Fruit fly (Drosophila melanogaster) whole organism, embryonic: Measurements from ENCODE around the gene pug.

Experiments used
- Blimp-1 ChIP-seq: fragments of 200-800 bp; sonication (Bioruptor generic); optimal IDR thresholded peaks from 3 replicates; lab custom pipeline; 2018; ENCODE audit warnings: missing biosample characterization, missing genetic modification characterization, mild to moderate bottlenecking, moderate library complexity, missing genetic modification reagents
- BtbVII ChIP-seq: fragments of 200-800 bp; sonication (Bioruptor generic); optimal IDR thresholded peaks from 3 replicates; lab custom pipeline; 2017; ENCODE audit warnings: missing biosample characterization, mild to moderate bottlenecking, missing genetic modification characterization
- CG10147 ChIP-seq: fragments of 200-800 bp; sonication (Bioruptor generic); optimal IDR thresholded peaks from 2 replicates; lab custom pipeline; 2019; ENCODE audit warnings: missing biosample characterization, mild to moderate bottlenecking, missing genetic modification characterization, moderate library complexity
- CG10209 ChIP-seq: fragments of 200-800 bp; sonication (Bioruptor generic); optimal IDR thresholded peaks from 3 replicates; lab custom pipeline; 2017; ENCODE audit warnings: missing biosample characterization, mild to moderate bottlenecking, missing genetic modification characterization, missing genetic modification reagents
- CG10321 ChIP-seq: fragments of 200-800 bp; sonication (Bioruptor generic); IDR thresholded peaks from 2 replicates; pipeline ENCODE4 v1.3.6; 2022; ENCODE audit warnings: missing biosample characterization, missing genetic modification characterization
- CG10366 ChIP-seq: fragments of 200-800 bp; sonication (Bioruptor generic); IDR thresholded peaks from 2 replicates; pipeline ENCODE4 v1.3.6; 2022; ENCODE audit warnings: missing biosample characterization, missing genetic modification characterization
- CG13287 ChIP-seq: fragments of 200-800 bp; sonication (Bioruptor generic); IDR thresholded peaks from 2 replicates; pipeline ENCODE4 v1.3.6; 2022; ENCODE audit warnings: missing biosample characterization, missing genetic modification characterization; ENCODE audit not compliant: partially characterized antibody
- CG14441 ChIP-seq: fragments of 200-800 bp; sonication (Bioruptor generic); IDR thresholded peaks from 2 replicates; pipeline ENCODE4 v1.3.6; 2022; ENCODE audit warnings: missing biosample characterization, missing genetic modification characterization
- CG15011 ChIP-seq: fragments of 200-800 bp; sonication (Bioruptor generic); optimal IDR thresholded peaks from 3 replicates; lab custom pipeline; 2018; ENCODE audit warnings: missing biosample characterization, mild to moderate bottlenecking, missing genetic modification characterization
- CG17612 ChIP-seq: fragments of 200-800 bp; sonication (Bioruptor generic); IDR thresholded peaks from 2 replicates; pipeline ENCODE4 v1.3.6; 2022; ENCODE audit warnings: missing biosample characterization, missing genetic modification characterization
- CG18619 ChIP-seq: fragments of 200-800 bp; sonication (Bioruptor generic); optimal IDR thresholded peaks from 3 replicates; lab custom pipeline; 2017; ENCODE audit warnings: missing biosample characterization, mild to moderate bottlenecking, missing genetic modification characterization
- CG2116 ChIP-seq: fragments of 200-800 bp; sonication (Bioruptor generic); optimal IDR thresholded peaks from 3 replicates; lab custom pipeline; 2018; ENCODE audit warnings: missing biosample characterization, mild to moderate bottlenecking, missing genetic modification characterization
- CG2199 ChIP-seq: fragments of 200-800 bp; sonication (Bioruptor generic); IDR thresholded peaks from 3 replicates; pipeline ENCODE4 v1.3.6; 2022; ENCODE audit warnings: missing biosample characterization, missing genetic modification characterization
- CG4360 ChIP-seq: fragments of 200-800 bp; sonication (Bioruptor generic); IDR thresholded peaks from 2 replicates; pipeline ENCODE4 v1.3.6; 2022; ENCODE audit warnings: missing biosample characterization, missing genetic modification characterization
- CG4730 ChIP-seq: fragments of 200-800 bp; sonication (Bioruptor generic); IDR thresholded peaks from 2 replicates; pipeline ENCODE4 v1.3.6; 2022; ENCODE audit warnings: missing biosample characterization, missing genetic modification characterization
- CG4854 ChIP-seq: fragments of 200-800 bp; sonication (Bioruptor generic); optimal IDR thresholded peaks from 2 replicates; lab custom pipeline; 2016; ENCODE audit warnings: missing biosample characterization, missing genetic modification characterization, inconsistent platforms
- CG7556 ChIP-seq: fragments of 200-800 bp; sonication (Bioruptor generic); optimal IDR thresholded peaks from 2 replicates; lab custom pipeline; 2017; ENCODE audit warnings: missing biosample characterization, mild to moderate bottlenecking, missing genetic modification characterization
- CG7745 ChIP-seq: fragments of 200-800 bp; sonication (Bioruptor generic); optimal IDR thresholded peaks from 2 replicates; lab custom pipeline; 2018; ENCODE audit warnings: missing biosample characterization, mild to moderate bottlenecking, missing genetic modification characterization, moderate library complexity
- CG8359 ChIP-seq: fragments of 200-800 bp; sonication (Bioruptor generic); optimal IDR thresholded peaks from 2 replicates; lab custom pipeline; 2017; ENCODE audit warnings: missing biosample characterization, mild to moderate bottlenecking, missing genetic modification characterization, borderline replicate concordance
- CG8478 ChIP-seq: fragments of >200 bp; optimal IDR thresholded peaks from 2 replicates; lab custom pipeline; 2018
- CG9215 ChIP-seq: fragments of 200-800 bp; sonication (Bioruptor generic); IDR thresholded peaks from 2 replicates; pipeline ENCODE4 v1.3.6; 2022; ENCODE audit warnings: missing biosample characterization, missing genetic modification characterization
- D ChIP-seq, 2 experiments: fragments of 200-800 bp in 1 of 2; fragments of >200 bp in 1 of 2; sonication (Bioruptor generic) in 1 of 2; optimal IDR thresholded peaks; 2 replicates in 1 of 2; 3 replicates in 1 of 2; lab custom pipeline; 2017; ENCODE audit warnings: mild to moderate bottlenecking in 1 of 2, missing biosample characterization in 1 of 2, missing genetic modification characterization in 1 of 2, missing genetic modification reagents in 1 of 2
- Eip74EF ChIP-seq, 2 experiments: fragments of 200-800 bp in 1 of 2; fragments of >200 bp in 1 of 2; sonication (Bioruptor generic) in 1 of 2; optimal IDR thresholded peaks; 2 replicates each; lab custom pipeline; 2017 to 2019; ENCODE audit warnings: missing biosample characterization in 2 of 2, missing genetic modification characterization in 2 of 2, mild to moderate bottlenecking in 1 of 2, moderate library complexity in 1 of 2
- HLH54F ChIP-seq: fragments of 200-800 bp; sonication (Bioruptor generic); optimal IDR thresholded peaks from 3 replicates; lab custom pipeline; 2016; ENCODE audit warnings: missing biosample characterization, missing genetic modification characterization
- Hmr ChIP-seq: fragments of 200-800 bp; sonication (Bioruptor generic); optimal IDR thresholded peaks from 3 replicates; lab custom pipeline; 2017; ENCODE audit warnings: mild to moderate bottlenecking, missing biosample characterization, missing genetic modification reagents, missing genetic modification characterization
- Lpt ChIP-seq: fragments of >200 bp; optimal IDR thresholded peaks from 2 replicates; lab custom pipeline; 2018; ENCODE audit warnings: missing biosample characterization, missing genetic modification characterization
- Mad ChIP-seq: fragments of 200-800 bp; sonication (Bioruptor generic); optimal IDR thresholded peaks from 2 replicates; lab custom pipeline; 2016; ENCODE audit warnings: missing biosample characterization, missing genetic modification characterization
- Oli ChIP-seq: fragments of 200-800 bp; sonication (Bioruptor generic); optimal IDR thresholded peaks from 2 replicates; lab custom pipeline; 2018; ENCODE audit warnings: missing biosample characterization, mild to moderate bottlenecking, missing genetic modification characterization, moderate library complexity
- Optix ChIP-seq: fragments of 200-800 bp; sonication (Bioruptor generic); IDR thresholded peaks from 3 replicates; pipeline ENCODE4 v1.3.6; 2022; ENCODE audit warnings: missing biosample characterization, missing genetic modification characterization
- Scr ChIP-seq: fragments of 200-800 bp; sonication (Bioruptor generic); IDR thresholded peaks from 2 replicates; pipeline ENCODE4 v1.3.6; 2022; ENCODE audit warnings: missing biosample characterization, missing genetic modification characterization; ENCODE audit not compliant: partially characterized antibody
- Sry-β ChIP-seq: fragments of 200-800 bp; sonication (Bioruptor generic); optimal IDR thresholded peaks from 2 replicates; lab custom pipeline; 2018; ENCODE audit warnings: missing biosample characterization, mild to moderate bottlenecking, missing genetic modification characterization, moderate library complexity
- Vsx1 ChIP-seq: fragments of 200-800 bp; sonication (Bioruptor generic); optimal IDR thresholded peaks from 2 replicates; lab custom pipeline; 2017; ENCODE audit warnings: missing biosample characterization, mild to moderate bottlenecking, missing genetic modification characterization, missing genetic modification reagents
- ara ChIP-seq: fragments of 200-800 bp; sonication (Bioruptor generic); IDR thresholded peaks from 2 replicates; pipeline ENCODE4 v1.3.6; 2022; ENCODE audit warnings: missing biosample characterization, missing genetic modification characterization
- chif ChIP-seq, 2 experiments: fragments of 200-800 bp; sonication (Bioruptor generic); optimal IDR thresholded peaks; 3 replicates each; lab custom pipeline; 2016; ENCODE audit warnings: missing biosample characterization in 2 of 2, missing genetic modification characterization in 2 of 2
- ci ChIP-seq: fragments of 200-800 bp; sonication (Bioruptor generic); IDR thresholded peaks from 3 replicates; pipeline ENCODE4 v1.3.6; 2022; ENCODE audit warnings: missing biosample characterization, missing genetic modification characterization
- eyg ChIP-seq: fragments of 200-800 bp; sonication (Bioruptor generic); optimal IDR thresholded peaks from 3 replicates; lab custom pipeline; 2016; ENCODE audit warnings: missing biosample characterization, missing genetic modification characterization
- fd3F ChIP-seq: fragments of 200-800 bp; sonication (Bioruptor generic); optimal IDR thresholded peaks from 2 replicates; lab custom pipeline; 2018; ENCODE audit warnings: missing biosample characterization, mild to moderate bottlenecking, missing genetic modification characterization, moderate library complexity
- gce ChIP-seq: fragments of 200-800 bp; sonication (Bioruptor generic); IDR thresholded peaks from 3 replicates; pipeline ENCODE4 v1.3.6; 2022; ENCODE audit warnings: missing biosample characterization, missing genetic modification characterization
- gsb-n ChIP-seq: fragments of 200-800 bp; sonication (Bioruptor generic); optimal IDR thresholded peaks from 3 replicates; lab custom pipeline; 2018; ENCODE audit warnings: missing biosample characterization, mild to moderate bottlenecking, missing genetic modification characterization
- her ChIP-seq: fragments of 200-800 bp; sonication (Bioruptor generic); optimal IDR thresholded peaks from 2 replicates; lab custom pipeline; 2016; ENCODE audit warnings: missing biosample characterization, missing genetic modification characterization
- inv ChIP-seq: fragments of 200-800 bp; sonication (Bioruptor generic); IDR thresholded peaks from 2 replicates; pipeline ENCODE4 v1.3.6; 2022; ENCODE audit warnings: missing biosample characterization, missing genetic modification characterization; ENCODE audit not compliant: partially characterized antibody
- odd ChIP-seq: fragments of 200-800 bp; sonication (Bioruptor generic); optimal IDR thresholded peaks from 2 replicates; lab custom pipeline; 2017; ENCODE audit warnings: missing biosample characterization, mild to moderate bottlenecking, missing genetic modification characterization
- peb ChIP-seq: fragments of 200-800 bp; sonication (Bioruptor generic); IDR thresholded peaks from 2 replicates; pipeline ENCODE4 v1.3.6; 2022; ENCODE audit warnings: missing biosample characterization, missing genetic modification characterization
- pita ChIP-seq: fragments of 200-800 bp; sonication (Bioruptor generic); optimal IDR thresholded peaks from 2 replicates; lab custom pipeline; 2017; ENCODE audit warnings: missing biosample characterization, mild to moderate bottlenecking, missing genetic modification characterization
- pnt ChIP-seq: fragments of 200-800 bp; sonication (Bioruptor generic); optimal IDR thresholded peaks from 3 replicates; lab custom pipeline; 2016; ENCODE audit warnings: missing biosample characterization, missing genetic modification characterization
- salm ChIP-seq: fragments of 200-800 bp; sonication (Bioruptor generic); optimal IDR thresholded peaks from 2 replicates; lab custom pipeline; 2018; ENCODE audit warnings: missing biosample characterization, mild to moderate bottlenecking, missing genetic modification characterization
- sob ChIP-seq: fragments of 200-800 bp; sonication (Bioruptor generic); IDR thresholded peaks from 2 replicates; pipeline ENCODE4 v1.3.6; 2022; ENCODE audit warnings: missing biosample characterization, missing genetic modification characterization
- stc ChIP-seq: fragments of 200-800 bp; sonication (Bioruptor generic); IDR thresholded peaks from 2 replicates; pipeline ENCODE4 v1.3.6; 2022; ENCODE audit warnings: missing biosample characterization, missing genetic modification characterization
- tio ChIP-seq: fragments of 200-800 bp; sonication (Bioruptor generic); optimal IDR thresholded peaks from 2 replicates; lab custom pipeline; 2017; ENCODE audit warnings: missing biosample characterization, missing genetic modification characterization, inconsistent platforms
- trh ChIP-seq: fragments of 200-800 bp; sonication (Bioruptor generic); optimal IDR thresholded peaks from 2 replicates; lab custom pipeline; 2016; ENCODE audit warnings: missing biosample characterization, missing genetic modification characterization
- tx ChIP-seq: fragments of 200-800 bp; sonication (Bioruptor generic); optimal IDR thresholded peaks from 2 replicates; lab custom pipeline; 2016; ENCODE audit warnings: missing biosample characterization, missing genetic modification characterization

The pug gene

DNA sequence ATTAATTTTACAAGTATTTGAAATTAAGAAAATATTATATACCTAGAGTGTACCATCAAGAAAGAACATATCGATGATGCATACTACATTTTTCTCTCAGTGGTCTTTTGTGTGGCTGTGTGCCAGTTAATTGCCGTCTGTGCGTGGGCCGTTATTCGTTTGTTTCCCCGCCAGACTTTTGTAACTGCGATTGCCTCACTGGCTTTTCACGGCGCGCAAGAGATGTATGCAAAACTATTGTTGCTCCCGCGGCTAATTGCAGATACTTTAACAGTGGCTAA, 14.7 kb upstream of the pug start (continued):
- no peak for TF ChIP-seq CG8478 (lab: Kevin White, UChicago)
- no peak for TF ChIP-seq CG10209
- peak; percentile 74 for TF ChIP-seq CG14441 (GFP tag; lab: Robert Waterston, UW)
- TF ChIP-seq CG10366 (GFP tag; lab: Robert Waterston, UW) = peak; percentile 75
- peak; percentile 75; the same call in 1 of the 3 replicates for TF ChIP-seq gce (GFP tag; lab: Robert Waterston, UW)
- TF ChIP-seq Hmr = no peak
- TF ChIP-seq CG4730 (GFP tag; lab: Robert Waterston, UW) = peak; percentile 50
- TF ChIP-seq peb (GFP tag; lab: Robert Waterston, UW) = peak; percentile 41; the same call in 1 of the 2 replicates
- TF ChIP-seq stc (GFP tag; lab: Robert Waterston, UW) = peak; percentile 76
- TF ChIP-seq fd3F (GFP tag; lab: Kevin White, UChicago) = no peak
- TF ChIP-seq CG8359 (GFP tag; lab: Kevin White, UChicago) = peak; percentile 19
- no peak for TF ChIP-seq CG15011
- TF ChIP-seq tx = no peak
- TF ChIP-seq CG7745 = no peak
- peak; percentile 65; the same call in 1 of the 3 replicates for TF ChIP-seq Optix (GFP tag; lab: Robert Waterston, UW)
- no peak for TF ChIP-seq gsb-n (tag; lab: Kevin White, UChicago)
- no peak for TF ChIP-seq her
- no peak for TF ChIP-seq BtbVII
- peak; percentile 56 for TF ChIP-seq sob
- no peak for TF ChIP-seq pita (GFP tag; lab: Kevin White, UChicago)
- no peak for TF ChIP-seq D (optimal IDR thresholded peaks at IDR 0.05; lab: Kevin White, UChicago)
- no peak for TF ChIP-seq D (GFP tag; optimal IDR thresholded peaks at IDR 0.05; lab: Kevin White, UChicago)
- TF ChIP-seq CG10147 (GFP tag; lab: Kevin White, UChicago) = no peak
- peak; percentile 32 for TF ChIP-seq Vsx1 (GFP tag; lab: Kevin White, UChicago)
- TF ChIP-seq odd (GFP tag; lab: Kevin White, UChicago) = no peak
- no peak for TF ChIP-seq tio (GFP tag; lab: Kevin White, UChicago)
- TF ChIP-seq salm = no peak
- no peak for TF ChIP-seq CG2116 (GFP tag; lab: Kevin White, UChicago)
- TF ChIP-seq trh = peak; percentile 33
- no peak for TF ChIP-seq pnt (GFP tag; lab: Kevin White, UChicago)
- TF ChIP-seq Sry-β (GFP tag; lab: Kevin White, UChicago) = no peak
- TF ChIP-seq CG7556 (GFP tag; lab: Kevin White, UChicago) = no peak
- no peak for TF ChIP-seq Eip74EF (GFP tag; optimal IDR thresholded peaks at IDR 0.05; lab: Kevin White, UChicago)
- 0 out of 2 replicates have a peak, but pooled peaks have one; percentile 33 for TF ChIP-seq CG10321 (GFP tag; lab: Robert Waterston, UW)
- TF ChIP-seq Blimp-1 (GFP tag; lab: Kevin White, UChicago) = peak; percentile 37
- peak; percentile 80; the same call in 1 of the 3 replicates for TF ChIP-seq CG2199 (GFP tag; lab: Robert Waterston, UW)
- TF ChIP-seq Mad (GFP tag; lab: Kevin White, UChicago) = peak; percentile 5
- no peak for TF ChIP-seq chif (GFP tag; optimal IDR thresholded peaks at IDR 0.05; lab: Kevin White, UChicago)
- 0 out of 2 replicates have a peak, but pooled peaks have one; percentile 10 for TF ChIP-seq CG17612 (GFP tag; lab: Robert Waterston, UW)
- TF ChIP-seq CG13287 (GFP tag; lab: Robert Waterston, UW) = no peak
- TF ChIP-seq ci (GFP tag; lab: Robert Waterston, UW) = peak; percentile 82
- TF ChIP-seq CG4360 = 0 out of 2 replicates have a peak, but pooled peaks have one; percentile 36
- no peak for TF ChIP-seq HLH54F (GFP tag; lab: Kevin White, UChicago)
- TF ChIP-seq CG9215 (GFP tag; lab: Robert Waterston, UW) = peak; percentile 4; the same call in 1 of the 2 replicates
- TF ChIP-seq inv (GFP tag; lab: Robert Waterston, UW) = no peak
- no peak for TF ChIP-seq ara
- TF ChIP-seq CG4854 (GFP tag; lab: Kevin White, UChicago) = no peak
- TF ChIP-seq Lpt (GFP tag; lab: Kevin White, UChicago) = no peak
- TF ChIP-seq Scr = no peak
- TF ChIP-seq eyg = no peak
- no peak for TF ChIP-seq CG18619 (GFP tag; lab: Kevin White, UChicago)
- TF ChIP-seq Oli (tag; lab: Kevin White, UChicago) = peak; percentile 10
